Worm (Caenorhabditis elegans) whole organism, early embryonic: Measurements from ENCODE around the gene clec-61.

Source experiments
- B0310.2 ChIP-seq: sonication (generic microtip); optimal IDR thresholded peaks from 2 replicates; lab custom pipeline; 2016; ENCODE audit warnings: mild to moderate bottlenecking, missing genetic modification characterization, missing compliant biosample characterization
- F13C5.2 ChIP-seq: sonication (generic microtip); optimal IDR thresholded peaks from 2 replicates; lab custom pipeline; 2017; ENCODE audit warnings: mild to moderate bottlenecking, missing genetic modification characterization, inconsistent platforms, missing compliant biosample characterization
- aly-1 ChIP-seq: sonication (generic microtip); optimal IDR thresholded peaks from 2 replicates; lab custom pipeline; 2016; ENCODE audit warnings: missing genetic modification characterization, missing compliant biosample characterization
- ama-1 ChIP-seq: fragments of 150-350 bp; optimal IDR thresholded peaks from 2 replicates; lab custom pipeline; 2014
- ceh-13 ChIP-seq: fragments of 200-800 bp; sonication (Bioruptor generic); optimal IDR thresholded peaks from 2 replicates; lab custom pipeline; 2018; ENCODE audit warnings: mild to moderate bottlenecking, missing genetic modification characterization, missing compliant biosample characterization
- ceh-36 ChIP-seq: sonication (generic microtip); optimal IDR thresholded peaks from 2 replicates; lab custom pipeline; 2016; ENCODE audit warnings: missing genetic modification characterization, inconsistent platforms, missing compliant biosample characterization
- ets-7 ChIP-seq: sonication (generic microtip); optimal IDR thresholded peaks from 2 replicates; lab custom pipeline; 2016; ENCODE audit warnings: missing genotype, missing genetic modification characterization, missing compliant biosample characterization
- flt-1 ChIP-seq: fragments of 200-800 bp; sonication (Bioruptor generic); IDR thresholded peaks from 2 replicates; pipeline ENCODE4 v1.3.6; 2022; ENCODE audit warnings: missing genetic modification characterization, missing compliant biosample characterization
- hmbx-1 ChIP-seq: sonication (generic microtip); optimal IDR thresholded peaks from 2 replicates; lab custom pipeline; 2016; ENCODE audit warnings: mild to moderate bottlenecking, missing genetic modification characterization, missing compliant biosample characterization
- hmg-4 ChIP-seq: fragments of 200-800 bp; sonication (Bioruptor generic); optimal IDR thresholded peaks from 2 replicates; lab custom pipeline; 2018; ENCODE audit warnings: mild to moderate bottlenecking, missing genetic modification characterization, missing compliant biosample characterization
- hnd-1 ChIP-seq: sonication (generic microtip); optimal IDR thresholded peaks from 2 replicates; lab custom pipeline; 2016; ENCODE audit warnings: missing genetic modification characterization, missing compliant biosample characterization
- pes-1 ChIP-seq: fragments of 200-800 bp; sonication (Bioruptor generic); IDR thresholded peaks from 2 replicates; pipeline ENCODE4 v1.3.6; 2022; ENCODE audit warnings: missing genetic modification reagents, missing genetic modification characterization, missing compliant biosample characterization
- scrt-1 ChIP-seq: fragments of 200-800 bp; sonication (Bioruptor generic); IDR thresholded peaks from 2 replicates; pipeline ENCODE4 v1.3.6; 2022; ENCODE audit warnings: missing genetic modification characterization, missing compliant biosample characterization
- sea-1 ChIP-seq: fragments of 200-800 bp; sonication (Bioruptor generic); conservative IDR thresholded peaks from 2 replicates; pipeline ENCODE4 v1.3.6; 2022; ENCODE audit warnings: missing genetic modification characterization, missing compliant biosample characterization
- tbx-11 ChIP-seq: fragments of 200-800 bp; sonication (Bioruptor generic); IDR thresholded peaks from 2 replicates; pipeline ENCODE4 v1.3.6; 2022; ENCODE audit warnings: missing genetic modification characterization, missing compliant biosample characterization
- tbx-37 ChIP-seq: fragments of 200-800 bp; sonication (Bioruptor generic); conservative IDR thresholded peaks from 2 replicates; pipeline ENCODE4 v1.3.6; 2022; ENCODE audit warnings: missing genetic modification reagents, missing genetic modification characterization, missing compliant biosample characterization
- tra-4 ChIP-seq: sonication (generic microtip); optimal IDR thresholded peaks from 2 replicates; lab custom pipeline; 2017; ENCODE audit warnings: missing genetic modification characterization, missing compliant biosample characterization

The clec-61 gene

ce11 chrII:10516375-10516774 is 26.0 kb upstream of the clec-61 start:
- no peak for TF ChIP-seq ets-7 (tag; lab: Kevin White, UChicago)
- TF ChIP-seq sea-1 (GFP tag; lab: Robert Waterston, UW) = no peak
- no peak for TF ChIP-seq tbx-11
- TF ChIP-seq pes-1 (GFP tag; lab: Robert Waterston, UW) = no peak
- no peak for TF ChIP-seq tra-4 (tag; lab: Kevin White, UChicago)
- no peak for TF ChIP-seq ama-1 (lab: Kevin White, UChicago)

ce11 chrII:10515422-10515821 is 25.1 kb upstream of the clec-61 start:
- TF ChIP-seq pes-1 (GFP tag; lab: Robert Waterston, UW) = no peak
- no peak for TF ChIP-seq scrt-1 (GFP tag; lab: Robert Waterston, UW)
- no peak for TF ChIP-seq ceh-13 (GFP tag; lab: Kevin White, UChicago)
- TF ChIP-seq sea-1 (GFP tag; lab: Robert Waterston, UW) = no peak
- TF ChIP-seq B0310.2 = no peak

DNA sequence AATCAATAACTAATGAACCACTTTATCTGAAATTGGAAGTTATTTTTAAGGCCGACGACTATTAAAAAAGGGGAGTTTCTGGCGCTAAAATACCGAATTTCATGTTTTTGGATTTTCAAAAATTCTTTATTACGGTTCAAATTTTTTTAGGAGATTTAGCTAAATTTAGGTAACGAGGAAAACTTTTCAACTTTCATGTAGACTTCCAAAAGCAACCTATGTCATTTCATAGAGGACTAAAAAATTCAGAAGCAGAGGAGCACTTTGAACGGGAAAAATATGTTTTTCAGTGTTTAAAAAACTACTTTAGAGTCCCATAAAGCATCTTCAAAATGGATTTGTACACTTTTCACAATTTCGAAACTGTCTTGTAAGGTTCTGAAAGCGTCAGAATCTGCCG is 23.0 kb upstream of the clec-61 start:
- TF ChIP-seq aly-1 (tag; lab: Kevin White, UChicago) (no peak), hnd-1 (no peak)

- TF ChIP-seq scrt-1 (GFP tag; lab: Robert Waterston, UW) (no peak), ama-1 (lab: Kevin White, UChicago) (no peak), hmg-4 (no peak), sea-1 (GFP tag; lab: Robert Waterston, UW) (no peak), ceh-13 (GFP tag; lab: Kevin White, UChicago) (no peak), tbx-37 (GFP tag; lab: Robert Waterston, UW) (no peak), F13C5.2 (tag; lab: Kevin White, UChicago) (no peak), hmbx-1 (tag; lab: Kevin White, UChicago) (no peak), aly-1 (tag; lab: Kevin White, UChicago) (no peak), ceh-36 (tag; lab: Kevin White, UChicago) (no peak), flt-1 (GFP tag; lab: Robert Waterston, UW) (no peak), ets-7 (tag; lab: Kevin White, UChicago) (no peak), B0310.2 (no peak), pes-1 (GFP tag; lab: Robert Waterston, UW) (no peak), tra-4 (tag; lab: Kevin White, UChicago) (no peak), tbx-11 (no peak), hnd-1 (no peak)
Observed at ce11 chrII:10510242-10510641, 19.9 kb upstream of the clec-61 start, which contains the start of gene F59B10.3. Gene F59B10.3 (plus strand): TSS chrII:10510542.

ce11 chrII:10509746-10510145 is 19.4 kb upstream of the clec-61 start, which contains the start of gene F59B10.2:
Gene F59B10.2 (minus strand): TSS chrII:10509846.
- TF ChIP-seq ama-1 (lab: Kevin White, UChicago) (no peak), scrt-1 (GFP tag; lab: Robert Waterston, UW) (no peak), ceh-36 (tag; lab: Kevin White, UChicago) (no peak), B0310.2 (no peak), tbx-37 (GFP tag; lab: Robert Waterston, UW) (no peak), tra-4 (tag; lab: Kevin White, UChicago) (no peak), sea-1 (GFP tag; lab: Robert Waterston, UW) (no peak), ceh-13 (GFP tag; lab: Kevin White, UChicago) (no peak), flt-1 (GFP tag; lab: Robert Waterston, UW) (no peak), hnd-1 (no peak), ets-7 (tag; lab: Kevin White, UChicago) (no peak), tbx-11 (no peak), hmbx-1 (tag; lab: Kevin White, UChicago) (no peak), aly-1 (tag; lab: Kevin White, UChicago) (no peak), F13C5.2 (tag; lab: Kevin White, UChicago) (no peak), pes-1 (GFP tag; lab: Robert Waterston, UW) (no peak)

- TF ChIP-seq B0310.2 = no peak
- no peak for TF ChIP-seq hmbx-1 (tag; lab: Kevin White, UChicago)
- no peak for TF ChIP-seq pes-1 (GFP tag; lab: Robert Waterston, UW)
- no peak for TF ChIP-seq ceh-36 (tag; lab: Kevin White, UChicago)
- TF ChIP-seq scrt-1 (GFP tag; lab: Robert Waterston, UW) = no peak
- no peak for TF ChIP-seq tbx-37 (GFP tag; lab: Robert Waterston, UW)
- TF ChIP-seq flt-1 (GFP tag; lab: Robert Waterston, UW) = no peak
- TF ChIP-seq ama-1 (lab: Kevin White, UChicago) = no peak
- no peak for TF ChIP-seq tra-4 (tag; lab: Kevin White, UChicago)
- no peak for TF ChIP-seq hnd-1
- no peak for TF ChIP-seq sea-1 (GFP tag; lab: Robert Waterston, UW)
- TF ChIP-seq tbx-11 = no peak
- TF ChIP-seq ets-7 (tag; lab: Kevin White, UChicago) = no peak
- no peak for TF ChIP-seq hmg-4
- no peak for TF ChIP-seq aly-1 (tag; lab: Kevin White, UChicago)
- TF ChIP-seq F13C5.2 (tag; lab: Kevin White, UChicago) = no peak
- no peak for TF ChIP-seq ceh-13 (GFP tag; lab: Kevin White, UChicago)
Observed at ce11 chrII:10507906-10508305, 17.6 kb upstream of the clec-61 start.

ce11 chrII:10505949-10506348 is 15.6 kb upstream of the clec-61 start:
- TF ChIP-seq hmg-4 (peak; percentile 18), ceh-36 (tag; lab: Kevin White, UChicago) (no peak)

DNA sequence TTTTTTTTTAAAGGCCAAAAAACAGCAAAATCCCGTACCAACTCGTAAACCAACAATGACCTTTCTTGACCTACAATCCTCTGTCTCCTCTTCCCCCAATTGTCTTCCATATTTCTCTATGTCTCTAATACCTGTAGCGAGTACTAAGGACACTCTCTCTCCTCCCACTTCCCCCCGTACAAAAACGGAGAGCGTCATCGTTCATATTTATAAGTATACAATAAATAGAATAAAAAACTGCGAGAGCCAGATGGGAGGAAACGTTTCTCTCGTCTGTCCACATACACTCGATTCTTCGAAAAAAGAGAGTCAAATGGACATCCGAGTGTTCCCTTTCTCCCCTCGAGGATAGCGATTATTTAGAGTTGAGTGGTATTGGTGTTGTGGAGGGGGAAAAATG is 14.4 kb upstream of the clec-61 start:
- TF ChIP-seq tbx-11 = no peak
- TF ChIP-seq ama-1 (lab: Kevin White, UChicago) = no peak
- TF ChIP-seq ceh-36 (tag; lab: Kevin White, UChicago) = no peak
- TF ChIP-seq pes-1 (GFP tag; lab: Robert Waterston, UW) = no peak
- no peak for TF ChIP-seq F13C5.2 (tag; lab: Kevin White, UChicago)
- no peak for TF ChIP-seq tbx-37 (GFP tag; lab: Robert Waterston, UW)
- TF ChIP-seq hmg-4 = peak; percentile 72
- no peak for TF ChIP-seq tra-4 (tag; lab: Kevin White, UChicago)
